Fruit fly (Drosophila melanogaster): ENCODE data around the gene Rh7.

DNA sequence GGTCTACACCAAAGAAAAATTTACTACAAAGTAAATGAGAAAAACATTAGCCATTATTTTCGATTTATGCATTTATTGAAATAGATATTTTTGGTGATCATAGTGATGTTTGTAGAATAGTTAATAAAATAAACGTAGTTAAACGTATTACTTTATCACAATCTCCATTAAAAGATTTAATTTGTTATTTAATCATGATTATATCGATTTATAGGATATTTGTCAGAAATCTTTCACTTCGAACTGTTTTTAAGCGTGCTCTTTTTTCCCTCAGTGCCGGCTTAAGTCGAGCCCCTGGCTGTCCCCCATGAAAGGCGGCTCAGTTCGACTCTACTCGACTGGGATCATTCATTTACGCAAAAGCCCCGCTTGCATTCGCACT, 48.3 kb upstream of the Rh7 start:
- TF ChIP-seq Blimp-1 (GFP tag; optimal IDR thresholded peaks at IDR 0.05) (no peak), Hr39 (GFP tag; optimal IDR thresholded peaks at IDR 0.05) (no peak), achi (GFP tag; optimal IDR thresholded peaks at IDR 0.05) (no peak), Sox15 (GFP tag; optimal IDR thresholded peaks at IDR 0.05) (no peak), fkh (GFP tag; optimal IDR thresholded peaks at IDR 0.05) (no peak), CG6792 (GFP tag; optimal IDR thresholded peaks at IDR 0.05) (no peak), lz (GFP tag; optimal IDR thresholded peaks at IDR 0.05) (no peak), topi (GFP tag; optimal IDR thresholded peaks at IDR 0.05) (no peak)
